Worm (Caenorhabditis elegans): Measurements from ENCODE around the gene C52A11.3.

ce11 chrII:10760801-10761200 is 23.6 kb downstream of the C52A11.3 start:
- no peak for TF ChIP-seq ceh-22 (tag; optimal IDR thresholded peaks at IDR 0.05)
- TF ChIP-seq lim-6 (tag; optimal IDR thresholded peaks at IDR 0.05), result no peak
- no peak for TF ChIP-seq nhr-11 (tag; optimal IDR thresholded peaks at IDR 0.05)
- no peak for TF ChIP-seq ceh-24 (tag; optimal IDR thresholded peaks at IDR 0.05)
- no peak for TF ChIP-seq elt-2 (tag; optimal IDR thresholded peaks at IDR 0.05)
- TF ChIP-seq unc-42 (tag; optimal IDR thresholded peaks at IDR 0.05), result peak; percentile 64
- TF ChIP-seq unc-55 (GFP tag; optimal IDR thresholded peaks at IDR 0.05), result no peak
- no peak for TF ChIP-seq fkh-10 (GFP tag; optimal IDR thresholded peaks at IDR 0.05)
- TF ChIP-seq tbx-2 (tag; optimal IDR thresholded peaks at IDR 0.05), result no peak
- no peak for TF ChIP-seq ceh-18 (tag; optimal IDR thresholded peaks at IDR 0.05)

Measured in whole organism, late embryonic.